Worm (Caenorhabditis elegans) whole organism, midembryonic: Measurements from ENCODE around the gene srz-96.

Experiments
- T22C8.4 ChIP-seq: fragments of 200-800 bp; sonication (Bioruptor generic); IDR thresholded peaks from 2 replicates; pipeline ENCODE4 v1.3.6; 2022; ENCODE audit warnings: missing genetic modification characterization, missing compliant biosample characterization
- cog-1 ChIP-seq: sonication (generic microtip); optimal IDR thresholded peaks from 2 replicates; lab custom pipeline; 2016; ENCODE audit warnings: missing genetic modification characterization, missing compliant biosample characterization
- flt-1 ChIP-seq: fragments of 200-800 bp; sonication (Bioruptor generic); IDR thresholded peaks from 2 replicates; pipeline ENCODE4 v1.3.6; 2022; ENCODE audit warnings: missing genetic modification characterization, missing compliant biosample characterization
- klf-2 ChIP-seq: fragments of 200-800 bp; sonication (Bioruptor generic); conservative IDR thresholded peaks from 2 replicates; pipeline ENCODE4 v1.3.6; 2022; ENCODE audit warnings: missing genetic modification reagents, missing genetic modification characterization, missing compliant biosample characterization
- med-1 ChIP-seq: sonication (generic microtip); optimal IDR thresholded peaks from 2 replicates; lab custom pipeline; 2017; ENCODE audit warnings: missing genetic modification characterization, mild to moderate bottlenecking, missing compliant biosample characterization, antibody characterized with exemption, missing genetic modification reagents; ENCODE audit not compliant: insufficient read depth
- ref-1 ChIP-seq: fragments of 200-800 bp; sonication (Bioruptor generic); conservative IDR thresholded peaks from 2 replicates; pipeline ENCODE4 v1.3.6; 2022; ENCODE audit warnings: missing genetic modification reagents, missing genetic modification characterization, missing compliant biosample characterization
- tab-1 ChIP-seq: fragments of 200-800 bp; sonication (Bioruptor generic); IDR thresholded peaks from 2 replicates; pipeline ENCODE4 v1.3.6; 2022; ENCODE audit warnings: missing genetic modification characterization, missing compliant biosample characterization
- ztf-23 ChIP-seq: fragments of 200-800 bp; sonication (Bioruptor generic); IDR thresholded peaks from 2 replicates; pipeline ENCODE4 v1.3.6; 2022; ENCODE audit warnings: missing genetic modification reagents, missing genetic modification characterization, missing compliant biosample characterization
- ztf-29 ChIP-seq: fragments of 200-800 bp; sonication (Bioruptor generic); IDR thresholded peaks from 2 replicates; pipeline ENCODE4 v1.3.6; 2022; ENCODE audit warnings: missing genetic modification reagents, missing genetic modification characterization, missing compliant biosample characterization

srz-96 gene

DNA sequence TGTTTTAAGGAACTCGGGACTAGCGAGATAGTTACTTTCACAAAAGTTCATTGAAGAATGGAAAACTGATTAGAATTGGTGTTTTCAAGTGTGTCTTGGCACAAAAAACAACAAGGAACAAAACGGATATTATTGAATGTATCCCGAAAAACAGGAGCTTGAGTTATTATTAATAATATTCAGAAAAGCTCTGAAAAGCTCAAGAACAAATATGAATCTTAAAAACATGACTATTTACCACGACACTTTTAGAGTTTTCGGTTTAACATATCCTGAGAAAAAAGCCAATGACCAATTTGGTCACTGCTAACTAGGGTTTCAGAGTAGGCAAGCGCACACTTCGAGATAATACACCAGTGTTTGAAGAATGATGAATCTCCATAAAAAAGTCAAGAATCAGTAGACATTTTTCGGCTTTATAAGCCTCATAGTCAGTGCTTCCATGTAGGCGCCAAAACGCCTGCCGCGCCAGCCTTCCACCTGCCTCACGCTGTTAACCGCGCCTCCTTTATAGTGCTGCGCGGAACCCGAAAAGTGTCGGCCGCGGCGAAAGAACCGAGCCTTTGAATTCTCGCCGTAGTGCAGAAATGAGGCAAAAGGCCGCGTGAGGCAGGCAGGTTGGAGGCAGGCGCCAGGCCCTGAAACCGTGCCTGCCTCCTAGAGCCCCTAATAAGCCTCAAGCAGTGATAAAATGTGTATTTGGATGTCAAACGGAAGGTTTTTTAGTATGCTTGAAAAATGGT lies 13.1 kb downstream of the srz-96 start, which contains the start of gene srh-236:
TSS of gene srh-236 (minus strand) at position 51 of the 743 bp plus-strand sequence.
- no peak for TF ChIP-seq cog-1 (tag; lab: Kevin White, UChicago)
- TF ChIP-seq med-1 (GFP tag; lab: Kevin White, UChicago): no peak

DNA sequence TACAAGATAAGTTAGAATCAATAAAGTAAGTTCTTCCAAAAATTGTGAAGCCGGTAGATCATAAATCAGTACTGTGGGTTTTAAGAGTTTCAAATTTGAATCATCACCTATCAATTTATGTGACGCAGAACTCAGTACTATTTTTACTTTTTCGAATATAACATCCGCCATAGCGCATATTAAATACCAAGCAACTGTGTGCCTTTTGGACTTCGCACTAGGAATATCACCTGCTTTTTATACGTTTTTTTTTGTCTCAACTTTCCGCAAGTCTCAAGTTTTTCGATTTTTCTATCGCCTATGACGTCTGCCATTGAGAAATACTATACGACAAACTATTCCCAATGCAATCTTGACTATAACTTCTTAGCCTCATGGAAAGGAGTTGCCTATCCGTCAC lies 13.7 kb downstream of the srz-96 start, which contains the start of gene srh-113:
TSS of gene srh-113 (plus strand) at position 301 of the 400 bp plus-strand sequence.
- no peak for TF ChIP-seq T22C8.4 (GFP tag; lab: Robert Waterston, UW)
- no peak for TF ChIP-seq klf-2 (GFP tag; lab: Robert Waterston, UW)
- TF ChIP-seq ref-1 (GFP tag; lab: Robert Waterston, UW): no peak
- TF ChIP-seq ztf-29 (GFP tag; lab: Robert Waterston, UW): no peak
- no peak for TF ChIP-seq ztf-23
- TF ChIP-seq med-1 (GFP tag; lab: Kevin White, UChicago): no peak
- TF ChIP-seq tab-1: no peak
- no peak for TF ChIP-seq cog-1 (tag; lab: Kevin White, UChicago)
- TF ChIP-seq flt-1 (GFP tag; lab: Robert Waterston, UW): no peak

DNA sequence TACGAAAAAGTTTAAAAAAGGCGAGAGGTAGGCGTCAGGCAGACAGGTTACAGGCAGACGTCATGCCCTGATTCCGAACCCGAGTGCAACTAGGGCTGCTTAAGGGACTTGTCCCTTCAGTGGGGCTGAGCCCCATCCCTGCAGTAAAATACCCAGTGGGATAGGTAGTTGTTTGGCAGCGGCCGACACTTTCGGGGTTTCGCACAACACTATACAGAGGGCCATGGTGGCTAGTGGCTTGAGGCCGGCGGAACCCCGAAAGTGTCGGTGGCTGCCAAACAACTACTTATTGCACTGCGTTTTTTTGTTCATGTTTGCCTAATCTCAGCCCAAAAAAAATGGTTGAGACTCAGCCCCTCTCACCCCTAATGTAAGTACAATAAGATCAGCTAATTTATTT lies 16.6 kb downstream of the srz-96 start:
- no peak for TF ChIP-seq ref-1 (GFP tag; lab: Robert Waterston, UW)
- no peak for TF ChIP-seq tab-1
- TF ChIP-seq med-1 (GFP tag; lab: Kevin White, UChicago): no peak

DNA sequence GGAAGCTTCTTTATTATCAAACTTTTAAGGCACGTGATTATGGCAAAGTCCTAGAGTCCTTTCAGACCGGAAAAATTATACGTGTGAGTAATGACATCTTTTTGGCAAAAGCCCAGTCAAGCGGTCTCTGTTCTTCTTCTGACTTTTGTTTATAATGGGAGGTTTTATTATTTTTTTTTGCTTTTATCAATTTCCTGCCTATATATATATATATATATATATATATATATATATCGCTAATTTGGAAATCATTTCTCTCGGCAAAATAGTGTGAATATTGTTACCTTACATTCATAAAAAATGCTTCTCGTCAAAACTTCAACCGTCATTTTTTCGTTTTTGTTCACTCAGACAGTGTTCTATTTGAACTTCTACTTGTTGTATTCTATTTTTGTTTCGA lies 18.7 kb downstream of the srz-96 start, which contains the start of gene srbc-62:
TSS of gene srbc-62 (plus strand) at position 301 of the 400 bp plus-strand sequence.
- TF ChIP-seq klf-2 (GFP tag; lab: Robert Waterston, UW): no peak
- TF ChIP-seq flt-1 (GFP tag; lab: Robert Waterston, UW): no peak
- TF ChIP-seq med-1 (GFP tag; lab: Kevin White, UChicago): no peak
- no peak for TF ChIP-seq T22C8.4 (GFP tag; lab: Robert Waterston, UW)
- no peak for TF ChIP-seq ref-1 (GFP tag; lab: Robert Waterston, UW)
- no peak for TF ChIP-seq tab-1
- no peak for TF ChIP-seq cog-1 (tag; lab: Kevin White, UChicago)
- TF ChIP-seq ztf-23: no peak
- no peak for TF ChIP-seq ztf-29 (GFP tag; lab: Robert Waterston, UW)

DNA sequence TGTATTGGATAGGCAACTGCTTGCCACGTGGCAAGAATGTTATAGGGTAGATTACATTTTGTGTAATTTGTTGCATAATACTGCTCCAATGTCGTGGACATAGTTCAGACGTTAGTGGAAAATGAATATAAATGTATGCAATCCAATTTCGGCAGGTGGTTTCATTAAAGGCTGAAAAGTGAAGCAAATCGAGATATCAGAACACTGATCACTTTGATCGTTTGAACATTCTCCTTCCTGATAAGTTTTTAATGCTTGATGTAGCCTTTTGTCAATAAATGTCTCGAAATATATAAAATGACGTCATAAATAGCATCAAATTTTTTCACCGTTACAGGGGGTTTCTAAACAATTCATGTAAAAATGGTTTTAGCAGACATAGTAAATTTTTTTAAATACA lies 21.3 kb downstream of the srz-96 start, which contains the start of gene srh-109:
TSS of gene srh-109 (minus strand) at position 101 of the 400 bp plus-strand sequence.
- TF ChIP-seq cog-1 (tag; lab: Kevin White, UChicago) (no peak), klf-2 (GFP tag; lab: Robert Waterston, UW) (no peak), tab-1 (no peak), T22C8.4 (GFP tag; lab: Robert Waterston, UW) (no peak), ztf-29 (GFP tag; lab: Robert Waterston, UW) (no peak), ztf-23 (no peak), med-1 (GFP tag; lab: Kevin White, UChicago) (no peak), flt-1 (GFP tag; lab: Robert Waterston, UW) (no peak), ref-1 (GFP tag; lab: Robert Waterston, UW) (no peak)

DNA sequence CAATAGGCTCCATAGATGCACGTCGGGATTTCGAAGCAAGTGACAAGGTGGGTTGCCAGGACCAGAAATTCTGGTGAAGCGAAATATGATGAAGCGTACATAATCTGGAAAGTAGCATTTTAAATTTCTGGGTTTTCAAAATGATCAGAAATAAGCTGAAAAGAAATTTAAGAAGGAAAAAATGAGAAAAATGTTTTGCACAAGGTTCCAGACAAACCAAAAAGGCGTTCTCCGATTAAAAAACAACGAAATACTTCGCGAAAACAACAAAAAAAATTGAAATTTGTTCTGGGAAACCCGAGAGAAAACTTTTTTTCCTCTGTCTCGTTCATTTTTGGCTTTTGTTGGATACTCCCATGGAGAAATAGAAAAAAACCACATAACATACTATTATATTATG lies 24.3 kb downstream of the srz-96 start, which contains the start of gene srh-252:
TSS of gene srh-252 (minus strand) at position 101 of the 400 bp plus-strand sequence.
- TF ChIP-seq ztf-29 (GFP tag; lab: Robert Waterston, UW): no peak
- TF ChIP-seq klf-2 (GFP tag; lab: Robert Waterston, UW): no peak
- TF ChIP-seq ref-1 (GFP tag; lab: Robert Waterston, UW): no peak
- TF ChIP-seq flt-1 (GFP tag; lab: Robert Waterston, UW): no peak
- no peak for TF ChIP-seq ztf-23
- TF ChIP-seq cog-1 (tag; lab: Kevin White, UChicago): no peak
- no peak for TF ChIP-seq T22C8.4 (GFP tag; lab: Robert Waterston, UW)
- TF ChIP-seq med-1 (GFP tag; lab: Kevin White, UChicago): no peak
- no peak for TF ChIP-seq tab-1

DNA sequence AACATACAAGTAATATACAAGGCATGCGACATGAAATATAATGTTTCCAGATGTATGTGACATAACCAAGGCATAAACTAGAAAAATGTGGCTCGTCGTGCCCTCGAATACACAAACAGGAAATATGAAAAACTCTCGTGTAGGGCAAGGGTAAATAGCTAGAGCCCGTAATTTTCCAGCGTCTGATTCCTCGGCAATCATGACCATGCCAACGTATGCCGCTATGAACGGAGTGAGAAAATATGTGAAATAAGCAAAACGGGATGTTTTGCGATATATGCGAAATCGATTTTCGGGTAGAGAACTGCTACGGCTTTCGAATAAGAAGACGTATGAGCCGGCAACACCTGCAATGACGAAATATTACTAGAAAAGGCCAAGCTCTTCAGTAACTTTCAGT lies 26.4 kb downstream of the srz-96 start, which contains the start of gene scl-25:
TSS of gene scl-25 (plus strand) at position 301 of the 400 bp plus-strand sequence.
- TF ChIP-seq cog-1 (tag; lab: Kevin White, UChicago): no peak
- TF ChIP-seq tab-1: no peak
- no peak for TF ChIP-seq klf-2 (GFP tag; lab: Robert Waterston, UW)
- TF ChIP-seq ref-1 (GFP tag; lab: Robert Waterston, UW): no peak
- TF ChIP-seq med-1 (GFP tag; lab: Kevin White, UChicago): no peak
- no peak for TF ChIP-seq ztf-29 (GFP tag; lab: Robert Waterston, UW)
- TF ChIP-seq flt-1 (GFP tag; lab: Robert Waterston, UW): no peak
- TF ChIP-seq ztf-23: no peak
- TF ChIP-seq T22C8.4 (GFP tag; lab: Robert Waterston, UW): no peak

DNA sequence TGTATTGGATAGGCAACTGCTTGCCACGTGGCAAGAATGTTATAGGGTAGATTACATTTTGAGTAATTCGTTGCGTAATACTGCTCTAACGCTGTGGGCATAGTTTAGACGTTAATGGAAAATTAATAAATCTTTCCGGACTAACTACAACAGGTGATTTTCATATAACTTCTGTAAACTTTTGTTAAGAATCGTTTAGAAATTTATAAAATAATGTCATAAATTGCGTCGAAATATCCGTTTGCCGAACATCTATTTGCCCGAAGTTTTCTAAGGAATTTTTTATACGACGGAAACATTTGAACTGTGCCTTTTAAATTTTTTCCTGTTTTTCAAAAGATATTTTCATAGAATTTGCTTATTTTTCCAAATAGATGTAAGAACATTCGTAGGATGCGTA lies 27.1 kb downstream of the srz-96 start, which contains the start of gene srh-112:
TSS of gene srh-112 (minus strand) at position 101 of the 400 bp plus-strand sequence.
- TF ChIP-seq klf-2 (GFP tag; lab: Robert Waterston, UW): no peak
- TF ChIP-seq ztf-29 (GFP tag; lab: Robert Waterston, UW): no peak
- no peak for TF ChIP-seq T22C8.4 (GFP tag; lab: Robert Waterston, UW)
- TF ChIP-seq med-1 (GFP tag; lab: Kevin White, UChicago): no peak
- no peak for TF ChIP-seq cog-1 (tag; lab: Kevin White, UChicago)
- TF ChIP-seq flt-1 (GFP tag; lab: Robert Waterston, UW): no peak
- TF ChIP-seq ztf-23: no peak
- TF ChIP-seq ref-1 (GFP tag; lab: Robert Waterston, UW): no peak
- TF ChIP-seq tab-1: no peak

DNA sequence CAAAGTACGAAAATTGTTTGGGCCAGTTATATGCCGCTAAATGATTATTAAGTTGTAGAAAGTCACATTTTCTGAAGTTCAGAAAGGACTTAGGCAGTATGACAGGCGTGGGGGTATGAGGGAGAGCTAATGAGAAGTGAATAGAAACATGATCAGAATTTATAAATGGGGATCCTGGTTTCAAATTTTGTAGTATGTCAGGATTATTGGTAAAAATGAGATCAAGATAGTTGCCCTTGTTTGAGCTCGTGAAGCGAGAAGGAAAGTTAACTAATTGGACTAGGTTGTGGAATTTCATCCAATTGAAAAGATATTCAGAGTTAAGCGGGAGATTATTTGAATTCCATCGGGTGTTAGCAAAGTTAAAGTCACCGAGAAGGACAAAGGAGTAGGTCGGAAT lies 33.4 kb downstream of the srz-96 start:
- no peak for TF ChIP-seq cog-1 (tag; lab: Kevin White, UChicago)
